Worm (Caenorhabditis elegans) whole organism, L1 larva: Measurements from ENCODE around the gene clec-189.

Experiments
- F16B12.6 ChIP-seq: fragments of 150-350 bp; optimal IDR thresholded peaks from 2 replicates; lab custom pipeline; 2014; ENCODE audit warnings: missing biosample characterization, missing genetic modification characterization
- efl-1 ChIP-seq, 4 experiments: fragments of 150-350 bp; optimal IDR thresholded peaks in 3 of 4; peaks in 1 of 4; 1 replicate in 1 of 4; 2 replicates in 3 of 4; lab custom pipeline; 2014; ENCODE audit warnings: missing biosample characterization in 2 of 4, missing genetic modification characterization in 2 of 4, missing genetic modification reagents in 2 of 4
- fkh-10 ChIP-seq: sonication (generic microtip); optimal IDR thresholded peaks from 2 replicates; lab custom pipeline; 2017; ENCODE audit warnings: missing biosample characterization, missing genetic modification reagents, missing genetic modification characterization
- mdl-1 ChIP-seq, 2 experiments: fragments of 150-350 bp; optimal IDR thresholded peaks; 2 replicates each; lab custom pipeline; 2014 to 2017; ENCODE audit warnings: missing biosample characterization in 2 of 2, missing genetic modification characterization in 2 of 2, inconsistent platforms in 1 of 2
- unc-130 ChIP-seq: fragments of 150-350 bp; optimal IDR thresholded peaks from 2 replicates; lab custom pipeline; 2017; ENCODE audit warnings: missing biosample characterization, missing genetic modification characterization, inconsistent platforms
- zag-1 ChIP-seq: fragments of 150-350 bp; optimal IDR thresholded peaks from 2 replicates; lab custom pipeline; 2014; ENCODE audit warnings: missing biosample characterization, missing genetic modification characterization

DNA sequence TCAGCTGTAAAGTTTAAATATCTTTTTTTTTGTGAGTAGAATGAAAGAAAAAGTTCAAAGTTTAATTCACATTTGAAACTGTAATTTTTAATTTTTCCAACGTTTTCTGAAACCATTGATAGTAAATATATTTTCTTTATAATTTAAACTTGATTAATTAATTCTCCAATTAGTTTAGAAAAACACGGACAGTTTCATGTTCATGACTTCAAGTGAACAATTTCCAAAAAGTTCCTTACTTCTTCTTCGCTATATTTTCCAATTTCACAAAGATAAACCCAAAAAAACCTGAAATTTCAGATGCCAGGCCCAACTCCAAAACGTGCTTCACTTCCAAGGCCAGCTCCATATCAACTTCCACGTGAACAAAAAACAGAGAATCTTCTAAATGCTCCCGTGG is 12.2 kb upstream of the clec-189 start, which contains the start of gene M199.2:
- TF ChIP-seq fkh-10 (GFP tag; lab: Kevin White, UChicago) (no peak), efl-1 (optimal IDR thresholded peaks at IDR 0.05; lab: Kevin White, UChicago) (no peak), efl-1 (GFP tag; optimal IDR thresholded peaks at IDR 0.05 in 1 of 2; lab: Kevin White, UChicago) (no peak), F16B12.6 (no peak), mdl-1 (tag; optimal IDR thresholded peaks at IDR 0.05; lab: Kevin White, UChicago) (no peak), zag-1 (no peak), unc-130 (tag; lab: Kevin White, UChicago) (no peak)
